Worm (Caenorhabditis elegans): ENCODE measurements around the gene F07A11.1.

ce11 chrII:11616333-11616942 is 24.5 kb upstream of the F07A11.1 start:
- TF ChIP-seq tab-1 (GFP tag; IDR thresholded peaks at IDR 0.05) (no peak), ref-1 (GFP tag; conservative IDR thresholded peaks at IDR 0.05) (no peak), ztf-29 (GFP tag; IDR thresholded peaks at IDR 0.05) (no peak)
